Worm (Caenorhabditis elegans) whole organism, late embryonic: ENCODE measurements around the gene irld-6.

Source experiments
- ama-1 ChIP-seq: fragments of 150-350 bp; optimal IDR thresholded peaks from 2 replicates; lab custom pipeline; 2014
- che-1 ChIP-seq: sonication (generic microtip); optimal IDR thresholded peaks from 2 replicates; lab custom pipeline; 2016; ENCODE audit warnings: mild to moderate bottlenecking, missing genetic modification characterization, missing compliant biosample characterization
- elt-4 ChIP-seq: sonication (generic microtip); optimal IDR thresholded peaks from 2 replicates; lab custom pipeline; 2016; ENCODE audit warnings: missing genetic modification characterization, missing compliant biosample characterization
- fkh-10 ChIP-seq: fragments of 150-350 bp; optimal IDR thresholded peaks from 2 replicates; lab custom pipeline; 2014; ENCODE audit warnings: missing biosample characterization, missing genetic modification reagents, missing genetic modification characterization
- hlh-15 ChIP-seq: sonication (generic microtip); optimal IDR thresholded peaks from 2 replicates; lab custom pipeline; 2016; ENCODE audit warnings: missing genetic modification characterization, missing compliant biosample characterization
- lim-6 ChIP-seq: sonication (generic microtip); optimal IDR thresholded peaks from 2 replicates; lab custom pipeline; 2016; ENCODE audit warnings: missing genetic modification characterization, missing compliant biosample characterization
- mec-3 ChIP-seq: sonication (generic microtip); optimal IDR thresholded peaks from 2 replicates; lab custom pipeline; 2016; ENCODE audit warnings: borderline replicate concordance, missing genetic modification characterization, missing compliant biosample characterization
- nfya-1 ChIP-seq: sonication (generic microtip); optimal IDR thresholded peaks from 2 replicates; lab custom pipeline; 2017; ENCODE audit warnings: missing genetic modification characterization, mild to moderate bottlenecking, missing compliant biosample characterization, antibody characterized with exemption, moderate library complexity
- nhr-11 ChIP-seq: fragments of 150-350 bp; optimal IDR thresholded peaks from 2 replicates; lab custom pipeline; 2014; ENCODE audit warnings: missing biosample characterization, missing genetic modification characterization
- nhr-232 ChIP-seq: sonication (generic microtip); optimal IDR thresholded peaks from 2 replicates; lab custom pipeline; 2016; ENCODE audit warnings: missing genetic modification characterization, missing compliant biosample characterization
- unc-86 ChIP-seq: sonication (generic microtip); optimal IDR thresholded peaks from 2 replicates; lab custom pipeline; 2016; ENCODE audit warnings: missing genetic modification characterization, missing compliant biosample characterization

DNA sequence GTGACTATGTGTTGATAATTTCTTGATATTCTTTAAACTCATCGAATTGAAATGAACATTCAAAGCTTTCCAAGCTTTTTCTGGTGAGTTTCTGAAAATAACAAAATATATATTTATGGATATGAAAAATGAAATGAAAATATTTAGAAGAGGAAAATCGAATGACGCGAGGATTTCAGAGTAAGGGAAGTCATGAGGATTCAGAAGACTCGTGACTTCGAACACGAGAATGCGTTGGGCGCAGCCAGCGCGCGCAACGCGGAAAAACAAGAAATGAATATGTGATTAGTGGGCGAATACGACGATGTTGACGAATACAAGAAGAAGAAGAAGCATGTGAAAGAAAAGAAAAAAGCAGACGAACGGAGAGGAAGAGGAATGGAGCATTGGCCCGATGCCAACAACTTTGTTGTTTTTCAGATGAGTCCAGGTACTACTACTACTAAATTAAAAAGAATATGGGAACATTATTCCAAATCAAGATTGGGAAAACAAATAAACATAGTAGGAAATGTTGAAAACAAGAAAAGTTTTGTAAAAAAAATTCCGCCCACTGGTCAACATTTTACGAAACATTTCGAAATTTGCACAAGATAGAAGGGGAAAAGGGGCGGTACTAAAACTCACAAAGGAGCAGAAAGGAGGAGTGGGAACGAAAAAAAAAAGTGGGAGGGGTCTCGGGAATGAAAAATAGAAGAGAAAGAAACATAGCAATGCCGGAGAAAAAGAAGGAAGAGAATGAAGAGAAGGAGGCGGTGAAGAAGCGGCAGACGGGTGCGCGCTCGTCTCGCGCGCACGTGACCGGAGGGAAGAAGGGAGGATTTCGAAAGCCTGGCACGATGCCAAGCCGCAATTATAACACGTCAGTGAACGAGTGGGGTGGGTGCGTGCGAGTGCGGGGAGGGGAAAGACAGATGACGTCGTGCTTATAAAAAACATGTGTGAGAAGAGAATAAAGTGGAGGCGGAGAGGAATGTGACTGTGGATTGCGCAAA, 41.1 kb downstream of the irld-6 start:
- TF ChIP-seq lim-6 (tag; lab: Kevin White, UChicago): no peak
- no peak for TF ChIP-seq nhr-232 (tag; lab: Kevin White, UChicago)
- TF ChIP-seq nhr-11 (tag; lab: Kevin White, UChicago): no peak
- no peak for TF ChIP-seq mec-3 (tag; lab: Kevin White, UChicago)
- TF ChIP-seq nfya-1: peak; percentile 65
- no peak for TF ChIP-seq hlh-15 (tag; lab: Kevin White, UChicago)
- no peak for TF ChIP-seq ama-1
- no peak for TF ChIP-seq fkh-10 (GFP tag; lab: Kevin White, UChicago)
- no peak for TF ChIP-seq unc-86
- TF ChIP-seq elt-4: no peak
- no peak for TF ChIP-seq che-1
